Fruit fly (Drosophila melanogaster) whole organism, prepupa: ENCODE results near the gene obst-G.

Source experiments
- Blimp-1 ChIP-seq: fragments of 200-800 bp; sonication (Bioruptor generic); optimal IDR thresholded peaks from 3 replicates; lab custom pipeline; 2017; ENCODE audit warnings: missing biosample characterization, missing genetic modification characterization, mild to moderate bottlenecking, moderate library complexity, missing genetic modification reagents
- CG31627 ChIP-seq: fragments of 200-800 bp; sonication (Bioruptor generic); optimal IDR thresholded peaks from 3 replicates; lab custom pipeline; 2016; ENCODE audit warnings: missing biosample characterization, missing genetic modification characterization

DNA sequence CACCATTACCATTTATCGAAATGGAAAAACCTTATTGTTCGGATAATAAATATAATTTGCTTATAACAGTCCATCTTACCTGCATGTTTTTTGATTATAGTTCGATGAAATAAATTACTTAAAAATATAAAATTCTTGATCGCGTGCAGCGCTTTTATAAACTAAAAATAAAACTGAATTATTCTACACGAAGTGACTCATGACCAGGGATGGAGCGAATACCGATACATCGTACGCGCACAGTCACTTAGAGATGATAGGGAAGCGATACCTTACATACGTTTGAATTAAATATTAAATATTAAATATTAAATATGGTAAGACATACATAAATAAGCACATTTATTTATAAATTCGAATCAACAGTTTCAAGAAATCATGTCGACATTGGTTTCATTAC is 39.8 kb upstream of the obst-G start, which contains the start of gene viaf:
- TF ChIP-seq Blimp-1 = no peak
- TF ChIP-seq CG31627 (GFP tag; lab: Kevin White, UChicago) = peak; percentile 17
